Fruit fly (Drosophila melanogaster) whole organism: ENCODE results near the gene Cftr.

ENCODE experiments used
- CG8478 ChIP-seq: fragments of >200 bp; optimal IDR thresholded peaks from 2 replicates; lab custom pipeline; 2018; ENCODE audit warnings: inconsistent platforms
- Dll ChIP-seq: fragments of >200 bp; optimal IDR thresholded peaks from 2 replicates; lab custom pipeline; 2017
- EcR ChIP-seq, 2 experiments: fragments of >200 bp; optimal IDR thresholded peaks; 2 replicates each; lab custom pipeline; 2017; ENCODE audit warnings: missing biosample characterization in 2 of 2, missing genetic modification characterization in 2 of 2, missing genetic modification reagents in 2 of 2
- pan ChIP-seq: fragments of >200 bp; optimal IDR thresholded peaks from 2 replicates; lab custom pipeline; 2017
- psq ChIP-seq: fragments of >200 bp; optimal IDR thresholded peaks from 2 replicates; lab custom pipeline; 2017
- usp ChIP-seq: fragments of >200 bp; optimal IDR thresholded peaks from 2 replicates; lab custom pipeline; 2017; ENCODE audit warnings: missing biosample characterization, missing genetic modification characterization, mixed read lengths

Cftr gene

DNA sequence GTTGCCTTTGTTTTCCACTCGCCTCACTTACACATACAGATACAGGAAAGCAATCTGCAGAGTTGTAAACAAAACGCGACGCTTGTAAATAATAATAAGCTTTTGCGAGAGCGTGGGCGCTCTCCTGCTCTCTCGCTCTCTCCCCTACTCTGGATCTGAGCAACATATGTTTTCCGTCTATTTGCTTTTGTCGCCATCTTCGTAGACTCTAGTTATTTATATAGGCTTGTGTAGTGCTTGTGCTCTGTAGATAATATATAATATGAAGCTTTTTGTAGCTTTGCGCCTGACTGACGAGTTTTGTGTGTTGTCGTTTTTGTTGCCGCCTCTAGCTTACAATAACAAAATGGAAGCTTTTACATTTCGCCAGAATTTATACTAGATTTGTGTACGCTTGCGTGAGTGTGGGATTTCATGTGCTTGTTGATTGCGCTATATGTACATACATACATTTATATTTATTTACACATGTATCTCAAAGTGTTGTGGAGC is 22.1 kb upstream of the Cftr start:
- no peak for TF ChIP-seq EcR (GFP tag; optimal IDR thresholded peaks at IDR 0.05; lab: Kevin White, UChicago)
- no peak for TF ChIP-seq Dll
- no peak for TF ChIP-seq psq (lab: Kevin White, UChicago)
- TF ChIP-seq pan (lab: Kevin White, UChicago): no peak
- TF ChIP-seq CG8478 (lab: Kevin White, UChicago): no peak
- TF ChIP-seq usp (GFP tag; lab: Kevin White, UChicago): no peak

DNA sequence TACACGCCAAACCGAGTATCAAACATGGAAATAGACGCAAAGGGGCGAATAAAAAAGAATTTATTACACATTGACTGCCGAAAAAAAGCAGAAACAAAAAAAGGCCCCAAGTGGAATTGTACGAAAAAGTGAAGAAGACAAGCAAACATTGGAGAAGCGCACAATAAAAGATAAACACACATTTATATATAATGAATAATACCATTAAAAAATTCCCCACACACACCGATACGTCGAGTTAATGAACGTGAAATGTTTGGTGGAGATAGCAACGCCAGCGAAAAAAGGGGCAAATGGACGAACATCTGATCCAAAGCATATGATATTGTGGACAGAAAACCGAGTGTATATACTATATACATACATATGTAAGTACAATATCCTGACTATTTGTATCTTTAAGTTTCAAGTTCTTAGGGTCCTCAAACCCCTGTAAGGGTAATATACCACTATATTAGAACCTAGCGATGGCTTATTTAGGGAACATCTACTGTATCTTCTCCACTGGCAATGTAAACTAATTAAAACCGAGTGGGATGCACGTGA is 21.2 kb upstream of the Cftr start:
- TF ChIP-seq pan (lab: Kevin White, UChicago) (no peak), Dll (no peak), EcR (GFP tag; optimal IDR thresholded peaks at IDR 0.05; lab: Kevin White, UChicago) (no peak), CG8478 (lab: Kevin White, UChicago) (no peak), psq (lab: Kevin White, UChicago) (no peak), usp (GFP tag; lab: Kevin White, UChicago) (no peak)

DNA sequence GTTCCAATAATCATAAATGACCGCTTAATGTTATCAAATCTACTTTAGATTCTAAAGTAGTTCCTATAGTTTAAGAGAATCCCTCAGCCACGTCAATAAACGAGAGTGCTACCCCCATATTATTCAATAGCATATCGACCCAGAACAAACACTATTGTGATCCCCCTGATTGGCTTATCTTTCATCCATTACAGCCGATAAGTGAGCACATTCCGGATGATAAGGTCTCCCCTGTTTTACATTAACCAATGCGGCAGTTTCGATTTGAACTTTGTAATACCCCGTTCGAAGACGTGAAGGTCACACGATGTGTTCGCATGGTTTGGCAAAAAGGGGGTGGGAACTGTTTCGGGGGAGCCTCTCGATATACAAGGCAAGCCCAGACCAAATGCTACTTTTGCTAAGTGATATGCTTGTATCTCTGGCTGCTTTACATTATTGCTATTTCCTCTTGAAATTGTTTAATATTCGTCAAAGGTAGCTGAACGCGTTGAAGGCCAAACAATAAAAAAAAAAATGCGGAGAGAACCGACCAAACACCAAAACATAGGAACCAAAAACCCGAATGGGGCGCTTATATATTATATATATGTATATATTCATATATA is 20.6 kb upstream of the Cftr start:
- no peak for TF ChIP-seq CG8478 (lab: Kevin White, UChicago)

DNA sequence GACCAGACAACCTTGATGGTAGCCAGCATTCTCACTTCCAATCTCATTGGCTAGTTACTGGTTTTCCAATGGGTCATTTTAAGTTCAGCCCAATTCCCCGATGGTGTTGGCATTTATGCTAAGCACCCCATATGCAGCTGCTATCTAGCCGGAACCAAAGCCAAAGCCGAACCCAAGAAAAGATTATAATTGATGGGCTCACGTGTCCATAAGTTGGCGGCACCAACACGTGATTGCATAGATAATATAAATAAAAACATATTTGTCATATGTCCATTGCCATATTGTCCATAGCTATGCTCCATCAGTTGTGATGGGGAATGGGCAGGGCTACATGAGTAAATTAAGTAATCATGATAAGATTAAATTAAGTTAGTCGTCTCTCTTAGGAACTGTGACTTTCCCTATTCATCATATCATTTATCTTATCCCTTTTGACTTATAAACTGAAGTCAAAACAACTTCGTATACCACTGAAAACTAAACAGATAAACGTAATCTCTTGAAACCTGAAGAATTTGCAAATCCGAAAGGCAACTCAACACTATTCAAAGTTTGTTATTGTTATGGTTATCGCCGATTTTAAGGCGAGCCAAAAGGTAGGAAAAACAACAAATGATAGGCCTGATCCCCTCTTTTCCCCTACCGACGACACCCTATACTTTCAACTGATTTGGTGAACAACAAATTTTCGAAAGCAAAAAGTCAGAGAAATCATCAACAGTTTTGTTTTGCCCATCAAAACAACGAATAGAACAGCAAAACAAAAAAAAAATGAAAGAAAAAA is 19.5 kb upstream of the Cftr start:
- TF ChIP-seq EcR (GFP tag; optimal IDR thresholded peaks at IDR 0.05; lab: Kevin White, UChicago): no peak
- TF ChIP-seq CG8478 (lab: Kevin White, UChicago): no peak
- no peak for TF ChIP-seq psq (lab: Kevin White, UChicago)
- no peak for TF ChIP-seq pan (lab: Kevin White, UChicago)
- no peak for TF ChIP-seq usp (GFP tag; lab: Kevin White, UChicago)
- TF ChIP-seq Dll: no peak

DNA sequence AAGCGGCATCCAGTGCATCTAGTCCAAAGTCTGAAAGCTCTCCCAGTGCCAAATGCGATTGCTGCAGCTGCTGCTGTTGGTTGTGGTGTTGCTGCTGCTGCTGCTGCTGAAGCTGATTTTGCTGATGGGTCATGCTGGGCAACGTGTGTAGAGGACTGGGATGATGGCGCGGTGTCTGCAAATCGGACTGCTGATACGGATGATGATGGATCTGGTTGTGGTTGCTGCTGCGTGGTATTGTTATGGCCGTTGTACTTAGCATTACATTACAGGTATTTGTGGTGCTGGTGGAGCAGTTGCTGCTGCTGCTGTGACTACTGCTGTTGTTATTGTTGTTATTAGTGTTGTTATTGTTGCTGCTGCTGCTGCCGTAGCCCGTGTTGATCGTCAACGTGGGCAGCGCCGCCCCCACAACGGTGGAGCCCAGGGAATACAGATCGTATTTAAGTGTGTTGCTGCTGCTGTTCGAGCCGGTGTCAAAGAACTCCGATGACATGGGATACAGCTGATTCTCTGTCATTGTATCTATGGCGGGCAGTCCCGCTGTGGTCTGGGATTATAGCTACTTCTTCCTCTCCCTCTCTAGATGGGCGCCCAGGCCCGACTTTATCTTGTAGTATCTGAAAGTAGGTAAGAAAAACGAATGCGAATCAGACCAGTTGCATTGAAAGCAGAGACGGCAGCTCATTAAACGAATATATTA is 18.8 kb upstream of the Cftr start:
- TF ChIP-seq EcR (GFP tag; optimal IDR thresholded peaks at IDR 0.05; lab: Kevin White, UChicago) (no peak), Dll (no peak), CG8478 (lab: Kevin White, UChicago) (no peak), usp (GFP tag; lab: Kevin White, UChicago) (no peak), pan (lab: Kevin White, UChicago) (no peak), psq (lab: Kevin White, UChicago) (no peak)

DNA sequence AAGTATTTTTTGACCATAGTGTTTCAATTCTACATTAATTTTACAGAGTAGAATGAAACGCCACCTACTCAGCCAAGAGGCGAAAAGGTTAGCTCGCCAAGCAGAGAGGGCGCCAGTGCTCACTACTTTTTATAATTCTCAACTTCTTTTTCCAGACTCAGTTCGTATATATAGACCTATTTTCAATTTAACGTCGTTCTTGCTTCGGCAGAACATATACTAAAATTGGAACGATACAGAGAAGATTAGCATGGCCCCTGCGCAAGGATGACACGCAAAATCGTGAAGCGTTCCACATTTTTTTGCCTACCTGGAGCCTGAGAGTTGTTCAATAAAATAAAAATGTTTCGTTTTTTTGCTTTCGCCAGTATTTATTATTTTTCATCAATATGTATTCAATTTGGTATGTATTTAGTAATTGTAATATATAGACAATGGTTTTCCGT is 13.3 kb upstream of the Cftr start:
- TF ChIP-seq EcR (GFP tag; optimal IDR thresholded peaks at IDR 0.05; lab: Kevin White, UChicago) (no peak), CG8478 (lab: Kevin White, UChicago) (peak; percentile 28), pan (lab: Kevin White, UChicago) (no peak), psq (lab: Kevin White, UChicago) (no peak)

DNA sequence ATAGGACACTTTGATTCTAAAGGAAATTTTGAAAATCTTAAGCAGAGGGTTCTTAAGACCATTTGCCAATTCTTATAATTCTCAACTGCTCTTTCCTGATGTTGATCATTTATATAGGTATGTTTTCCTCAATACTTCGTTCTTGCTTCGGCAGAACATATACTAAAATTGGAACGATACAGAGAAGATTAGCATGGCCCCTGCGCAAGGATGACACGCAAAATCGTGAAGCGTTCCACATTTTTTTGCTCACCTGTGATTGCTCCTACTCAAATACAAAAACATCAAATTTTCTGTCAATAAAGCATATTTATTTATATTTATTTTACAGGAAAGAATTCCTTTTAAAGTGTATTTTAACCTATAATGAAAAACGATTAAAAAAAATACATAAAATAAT is 12.8 kb upstream of the Cftr start:
- TF ChIP-seq psq (lab: Kevin White, UChicago) (no peak), pan (lab: Kevin White, UChicago) (no peak), usp (GFP tag; lab: Kevin White, UChicago) (no peak), EcR (GFP tag; optimal IDR thresholded peaks at IDR 0.05; lab: Kevin White, UChicago) (no peak), CG8478 (lab: Kevin White, UChicago) (no peak), Dll (no peak)

DNA sequence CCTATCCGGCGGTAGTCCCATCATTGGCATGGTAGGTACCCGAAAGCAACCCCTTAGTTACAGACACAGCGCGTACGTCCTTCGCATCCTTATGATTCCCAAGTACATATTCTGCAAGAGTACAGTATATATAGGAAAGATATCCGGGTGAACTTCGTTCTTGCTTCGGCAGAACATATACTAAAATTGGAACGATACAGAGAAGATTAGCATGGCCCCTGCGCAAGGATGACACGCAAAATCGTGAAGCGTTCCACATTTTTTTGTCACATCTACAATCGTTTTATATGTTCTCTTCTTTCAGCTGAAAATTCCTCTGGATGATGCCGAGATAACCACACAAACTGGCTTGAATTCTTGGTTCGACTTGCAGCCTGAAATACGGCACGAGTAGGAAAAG is 12.2 kb upstream of the Cftr start:
- no peak for TF ChIP-seq psq (lab: Kevin White, UChicago)
- TF ChIP-seq usp (GFP tag; lab: Kevin White, UChicago): no peak
- TF ChIP-seq pan (lab: Kevin White, UChicago): no peak

DNA sequence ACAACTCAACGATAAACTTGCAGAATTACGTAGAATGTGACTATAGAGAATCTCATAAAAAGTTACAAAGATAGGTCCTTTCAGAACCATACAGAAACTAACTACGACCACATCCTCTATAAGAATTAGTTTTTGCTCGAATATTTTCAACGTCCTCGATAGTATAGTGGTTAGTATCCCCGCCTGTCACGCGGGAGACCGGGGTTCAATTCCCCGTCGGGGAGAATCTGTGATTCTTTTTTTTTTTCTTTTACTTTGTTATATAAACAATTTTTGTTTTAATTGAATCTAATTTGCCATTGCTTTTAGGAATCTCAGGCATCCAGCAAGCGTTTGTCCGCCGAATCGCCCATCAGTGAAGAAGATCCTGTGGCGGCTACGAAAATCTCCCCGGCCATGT is 11.4 kb upstream of the Cftr start:
- no peak for TF ChIP-seq Dll
- TF ChIP-seq usp (GFP tag; lab: Kevin White, UChicago): no peak
- TF ChIP-seq pan (lab: Kevin White, UChicago): no peak
- no peak for TF ChIP-seq psq (lab: Kevin White, UChicago)
- TF ChIP-seq CG8478 (lab: Kevin White, UChicago): no peak
- no peak for TF ChIP-seq EcR (GFP tag; optimal IDR thresholded peaks at IDR 0.05; lab: Kevin White, UChicago)

DNA sequence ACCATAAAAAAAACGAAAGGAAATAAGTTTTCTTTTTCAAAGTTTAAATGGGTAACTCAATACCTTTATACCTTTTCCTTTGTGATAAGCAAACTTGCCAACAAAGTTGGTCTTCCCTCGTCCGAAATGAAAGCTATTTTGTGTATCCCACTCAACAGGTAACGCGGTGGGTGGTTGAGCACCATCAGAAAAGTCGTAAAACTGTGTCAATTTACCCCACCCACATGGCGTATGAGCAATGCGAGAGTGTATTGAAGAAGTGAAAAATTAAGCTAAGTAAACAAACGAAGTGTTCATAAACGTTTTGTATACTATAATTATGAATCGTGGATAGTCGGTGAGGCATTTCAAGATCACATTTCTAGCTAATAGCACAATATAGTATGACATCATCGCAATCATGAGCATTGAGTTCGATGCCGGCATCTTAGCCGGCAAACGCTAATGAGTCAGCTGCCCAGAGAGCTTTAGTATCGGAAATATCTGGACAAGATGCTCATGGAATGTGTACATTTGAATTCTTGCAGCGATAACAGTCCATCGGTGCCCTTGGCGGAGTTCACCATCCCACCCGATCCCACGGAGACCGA is 7.2 kb upstream of the Cftr start:
- TF ChIP-seq Dll (no peak), pan (lab: Kevin White, UChicago) (no peak), CG8478 (lab: Kevin White, UChicago) (no peak), usp (GFP tag; lab: Kevin White, UChicago) (no peak), psq (lab: Kevin White, UChicago) (no peak), EcR (GFP tag; optimal IDR thresholded peaks at IDR 0.05; lab: Kevin White, UChicago) (no peak)

DNA sequence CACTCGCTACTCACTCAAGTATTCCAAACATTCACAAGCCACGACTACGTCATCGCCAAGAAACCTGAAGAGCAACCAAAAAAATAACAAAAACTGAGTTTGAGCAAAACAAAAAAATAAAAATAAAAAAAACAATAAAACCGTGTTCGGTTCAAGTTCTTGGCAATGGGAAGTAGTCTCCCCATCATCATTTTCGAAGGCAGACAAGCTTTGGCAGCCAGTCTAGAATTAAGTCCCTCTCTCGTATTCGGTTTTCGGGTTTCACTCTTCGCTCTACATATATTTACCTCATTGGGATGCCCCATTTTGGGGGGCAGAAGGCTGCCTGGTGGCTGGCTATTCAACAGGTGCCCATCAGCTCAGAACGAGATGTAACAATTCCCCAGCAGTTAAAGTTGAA is 6.1 kb upstream of the Cftr start:
- TF ChIP-seq EcR (GFP tag; optimal IDR thresholded peaks at IDR 0.05; lab: Kevin White, UChicago): no peak
- TF ChIP-seq psq (lab: Kevin White, UChicago): no peak
- no peak for TF ChIP-seq usp (GFP tag; lab: Kevin White, UChicago)
- TF ChIP-seq CG8478 (lab: Kevin White, UChicago): no peak
- no peak for TF ChIP-seq pan (lab: Kevin White, UChicago)
- TF ChIP-seq Dll: no peak
